Worm (Caenorhabditis elegans): ENCODE results near the gene F56C9.3.

- TF ChIP-seq ceh-19 (GFP tag; optimal IDR thresholded peaks at IDR 0.05): no peak
- TF ChIP-seq ceh-48 (tag; optimal IDR thresholded peaks at IDR 0.05): no peak
- no peak for TF ChIP-seq pqm-1 (tag; optimal IDR thresholded peaks at IDR 0.05)
- no peak for TF ChIP-seq ama-1 (optimal IDR thresholded peaks at IDR 0.05)
- TF ChIP-seq ceh-9 (tag; optimal IDR thresholded peaks at IDR 0.05): no peak
- no peak for TF ChIP-seq K09A11.1 (tag; optimal IDR thresholded peaks at IDR 0.05; ENCODE audit: insufficient read depth)
- TF ChIP-seq pha-4 (tag; optimal IDR thresholded peaks at IDR 0.05): no peak
- no peak for TF ChIP-seq elt-2 (tag; optimal IDR thresholded peaks at IDR 0.05)
These were observed 28.0 kb downstream of the F56C9.3 start for ce11 chrIII:7339138-7339537.

Data from whole organism, late embryonic.